Worm (Caenorhabditis elegans) whole organism, young adult: Measurements from ENCODE around the gene F09F9.1.

Source experiments
- K11D2.4 ChIP-seq: fragments of 200-800 bp; sonication (Bioruptor generic); IDR thresholded peaks from 2 replicates; pipeline ENCODE4 v1.3.6; 2022; ENCODE audit warnings: missing genetic modification reagents, missing genetic modification characterization, missing compliant biosample characterization
- efl-1 ChIP-seq: fragments of 150-350 bp; optimal IDR thresholded peaks from 2 replicates; lab custom pipeline; 2014; ENCODE audit warnings: missing biosample characterization, missing genetic modification reagents, missing genetic modification characterization
- ets-4 ChIP-seq: fragments of 200-800 bp; sonication (Bioruptor generic); optimal IDR thresholded peaks from 2 replicates; lab custom pipeline; 2018; ENCODE audit warnings: mild to moderate bottlenecking, missing genetic modification characterization, missing compliant biosample characterization
- him-1 ChIP-seq: sonication (generic microtip); optimal IDR thresholded peaks from 2 replicates; lab custom pipeline; 2016; ENCODE audit warnings: missing genotype, missing genetic modification reagents, missing genetic modification characterization, missing compliant biosample characterization
- hmg-20 ChIP-seq: fragments of 200-800 bp; sonication (Bioruptor generic); IDR thresholded peaks from 2 replicates; pipeline ENCODE4 v1.3.6; 2022; ENCODE audit warnings: missing genetic modification reagents, missing genetic modification characterization, missing compliant biosample characterization
- nfya-1 ChIP-seq: sonication (generic microtip); optimal IDR thresholded peaks from 2 replicates; lab custom pipeline; 2017; ENCODE audit warnings: antibody characterized with exemption, missing compliant biosample characterization, missing genetic modification characterization, borderline replicate concordance; ENCODE audit not compliant: insufficient read depth
- pha-4 ChIP-seq: fragments of 150-350 bp; sonication (generic microtip); optimal IDR thresholded peaks from 2 replicates; lab custom pipeline; 2014; ENCODE audit warnings: missing biosample characterization, missing genetic modification reagents, missing genetic modification characterization
- ztf-6 ChIP-seq: fragments of 200-800 bp; sonication (Bioruptor generic); IDR thresholded peaks from 2 replicates; pipeline ENCODE4 v1.3.6; 2022; ENCODE audit warnings: missing genetic modification reagents, missing genetic modification characterization, missing compliant biosample characterization

DNA sequence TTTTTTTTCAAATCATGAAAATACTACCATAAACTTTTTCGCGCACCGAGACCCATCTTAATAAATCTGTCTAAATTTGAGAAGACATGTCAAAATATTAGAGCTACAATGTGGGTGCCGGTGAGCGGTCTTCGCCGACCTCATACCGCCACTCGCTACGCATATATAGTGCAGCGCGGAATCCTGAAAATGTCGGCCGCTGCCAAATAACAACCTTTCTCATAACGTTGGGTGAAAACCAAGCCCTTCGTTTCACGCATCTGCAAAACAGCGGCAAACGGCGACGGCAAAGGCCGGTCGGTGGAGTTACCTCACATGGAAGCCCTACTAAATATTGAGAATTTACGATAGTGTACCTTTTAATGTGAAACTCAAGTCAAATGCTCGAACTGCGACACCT, 12.1 kb upstream of the F09F9.1 start:
- TF ChIP-seq ztf-6 (GFP tag; lab: Robert Waterston, UW) (no peak), nfya-1 (no peak), ets-4 (GFP tag; lab: Kevin White, UChicago) (no peak), hmg-20 (no peak), him-1 (tag; lab: Kevin White, UChicago) (no peak), efl-1 (no peak), pha-4 (tag; lab: Kevin White, UChicago) (no peak), K11D2.4 (GFP tag; lab: Robert Waterston, UW) (no peak)
